Fruit fly (Drosophila melanogaster): ENCODE data around the gene CG15731.

CG15731 gene

dm6 chrX:12472244-12472736, 14.7 kb upstream of the CG15731 start (continued):
- TF ChIP-seq luna (GFP tag; optimal IDR thresholded peaks at IDR 0.05) (peak; percentile 23), cad (GFP tag; optimal IDR thresholded peaks at IDR 0.05) (no peak), CG33213 (GFP tag; optimal IDR thresholded peaks at IDR 0.05) (no peak), kay (GFP tag; optimal IDR thresholded peaks at IDR 0.05) (peak; percentile 85), CG31388 (GFP tag; optimal IDR thresholded peaks at IDR 0.05) (peak; percentile 72), corto (GFP tag; optimal IDR thresholded peaks at IDR 0.05) (peak; percentile 89), CG17568 (GFP tag; optimal IDR thresholded peaks at IDR 0.05) (peak; percentile 81), gsb (GFP tag; IDR thresholded peaks at IDR 0.05) (peak; percentile 92), CG12744 (GFP tag; optimal IDR thresholded peaks at IDR 0.05) (peak; percentile 59), CG13287 (GFP tag; IDR thresholded peaks at IDR 0.05; ENCODE audit: partially characterized antibody) (no peak), crol (GFP tag; IDR thresholded peaks at IDR 0.05) (peak; percentile 61), sc (optimal IDR thresholded peaks at IDR 0.05) (no peak), sc (GFP tag; optimal IDR thresholded peaks at IDR 0.05) (peak; percentile 78), CG14050 (GFP tag; IDR thresholded peaks at IDR 0.05) (peak; percentile 90), Drgx (GFP tag; IDR thresholded peaks at IDR 0.05) (peak; percentile 97), Usf (GFP tag; optimal IDR thresholded peaks at IDR 0.05) (peak; percentile 84), CG16815 (GFP tag; optimal IDR thresholded peaks at IDR 0.05) (peak; percentile 81), nerfin-2 (GFP tag; IDR thresholded peaks at IDR 0.05; ENCODE audit: partially characterized antibody) (no peak), CG18599 (GFP tag; optimal IDR thresholded peaks at IDR 0.05) (peak; percentile 96), her (GFP tag; optimal IDR thresholded peaks at IDR 0.05) (no peak), CG14014 (GFP tag; IDR thresholded peaks at IDR 0.05) (peak; percentile 97), MBD-R2 (GFP tag; IDR thresholded peaks at IDR 0.05) (peak; percentile 93), Ada2b (GFP tag; IDR thresholded peaks at IDR 0.05) (peak; percentile 96), CG11504 (tag; optimal IDR thresholded peaks at IDR 0.05) (peak; percentile 96), wek (GFP tag; optimal IDR thresholded peaks at IDR 0.05) (peak; percentile 67), Fer2 (tag; optimal IDR thresholded peaks at IDR 0.05) (peak; percentile 92), CG10979 (tag; optimal IDR thresholded peaks at IDR 0.05) (peak; percentile 90), CG5245 (GFP tag; optimal IDR thresholded peaks at IDR 0.05) (peak; percentile 69), Oaz (GFP tag; IDR thresholded peaks at IDR 0.05) (peak; percentile 95), CG17385 (GFP tag; optimal IDR thresholded peaks at IDR 0.05) (peak; percentile 89), dan (GFP tag; IDR thresholded peaks at IDR 0.05) (peak; percentile 32; the same call in 1 of the 2 replicates), CG3163 (GFP tag; optimal IDR thresholded peaks at IDR 0.05) (no peak), CG13624 (GFP tag; optimal IDR thresholded peaks at IDR 0.05) (peak; percentile 60), gro (GFP tag; optimal IDR thresholded peaks at IDR 0.05) (peak; percentile 27), onecut (GFP tag; IDR thresholded peaks at IDR 0.05) (peak; percentile 87), pzg (GFP tag; optimal IDR thresholded peaks at IDR 0.05) (peak; percentile 16), gcm (GFP tag; optimal IDR thresholded peaks at IDR 0.05) (peak; percentile 90), Dip3 (GFP tag; optimal IDR thresholded peaks at IDR 0.05) (peak; percentile 78), CG31441 (GFP tag; IDR thresholded peaks at IDR 0.05) (peak; percentile 94), CG8281 (tag; optimal IDR thresholded peaks at IDR 0.05) (peak; percentile 87), ind (GFP tag; optimal IDR thresholded peaks at IDR 0.05) (peak; percentile 94), CG12299 (tag; optimal IDR thresholded peaks at IDR 0.05) (peak; percentile 90), ranshi (GFP tag; IDR thresholded peaks at IDR 0.05) (peak; percentile 96), fu2 (GFP tag; optimal IDR thresholded peaks at IDR 0.05) (peak; percentile 55), jigr1 (GFP tag; IDR thresholded peaks at IDR 0.05) (peak; percentile 85), amos (GFP tag; IDR thresholded peaks at IDR 0.05; ENCODE audit: partially characterized antibody) (no peak), Fer3 (tag; optimal IDR thresholded peaks at IDR 0.05) (peak; percentile 96), NC2β (GFP tag; optimal IDR thresholded peaks at IDR 0.05) (peak; percentile 38), CG8765 (GFP tag; IDR thresholded peaks at IDR 0.05) (peak; percentile 58; the same call in 1 of the 2 replicates), CG11456 (GFP tag; IDR thresholded peaks at IDR 0.05) (peak; percentile 92), CG14860 (GFP tag; IDR thresholded peaks at IDR 0.05; ENCODE audit: partially characterized antibody) (no peak)
